Worm (Caenorhabditis elegans) whole organism, late embryonic: ENCODE data around the gene fdgt-2.

Experiments used
- C38D4.7 ChIP-seq: fragments of 200-800 bp; sonication (Bioruptor generic); optimal IDR thresholded peaks from 2 replicates; lab custom pipeline; 2018; ENCODE audit warnings: mild to moderate bottlenecking, missing genetic modification characterization, moderate library complexity, missing compliant biosample characterization
- Y22D7AL.16 ChIP-seq: sonication (generic microtip); optimal IDR thresholded peaks from 2 replicates; lab custom pipeline; 2016; ENCODE audit warnings: missing genetic modification characterization, missing compliant biosample characterization
- ahr-1 ChIP-seq: sonication (generic microtip); optimal IDR thresholded peaks from 2 replicates; lab custom pipeline; 2016; ENCODE audit warnings: missing genetic modification characterization, missing compliant biosample characterization
- ceh-14 ChIP-seq: sonication (generic microtip); optimal IDR thresholded peaks from 2 replicates; lab custom pipeline; 2016; ENCODE audit warnings: missing genotype, missing genetic modification characterization, missing compliant biosample characterization
- ceh-18 ChIP-seq: sonication (generic microtip); optimal IDR thresholded peaks from 2 replicates; lab custom pipeline; 2016; ENCODE audit warnings: missing genetic modification characterization, missing compliant biosample characterization
- ceh-19 ChIP-seq: fragments of 200-800 bp; sonication (Bioruptor generic); optimal IDR thresholded peaks from 2 replicates; lab custom pipeline; 2018; ENCODE audit warnings: mild to moderate bottlenecking, missing genetic modification characterization, missing compliant biosample characterization
- ceh-2 ChIP-seq: sonication (generic microtip); optimal IDR thresholded peaks from 2 replicates; lab custom pipeline; 2016; ENCODE audit warnings: missing genotype, missing genetic modification characterization, missing compliant biosample characterization
- ceh-22 ChIP-seq: sonication (generic microtip); optimal IDR thresholded peaks from 2 replicates; lab custom pipeline; 2017; ENCODE audit warnings: missing biosample characterization, missing genetic modification characterization
- ceh-24 ChIP-seq: sonication (generic microtip); optimal IDR thresholded peaks from 2 replicates; lab custom pipeline; 2016; ENCODE audit warnings: mild to moderate bottlenecking, missing genetic modification characterization, missing compliant biosample characterization
- ceh-34 ChIP-seq: sonication (generic microtip); optimal IDR thresholded peaks from 2 replicates; lab custom pipeline; 2016; ENCODE audit warnings: mild to moderate bottlenecking, missing genetic modification characterization, missing compliant biosample characterization
- ceh-45 ChIP-seq: fragments of 200-800 bp; sonication (Bioruptor generic); IDR thresholded peaks from 2 replicates; pipeline ENCODE4 v1.3.6; 2022; ENCODE audit warnings: missing genetic modification reagents, missing genetic modification characterization, missing compliant biosample characterization
- ceh-48 ChIP-seq: sonication (generic microtip); optimal IDR thresholded peaks from 2 replicates; lab custom pipeline; 2016; ENCODE audit warnings: missing genetic modification characterization, inconsistent platforms, missing compliant biosample characterization
- ceh-6 ChIP-seq: fragments of 200-800 bp; sonication (Bioruptor generic); optimal IDR thresholded peaks from 2 replicates; lab custom pipeline; 2018; ENCODE audit warnings: mild to moderate bottlenecking, missing genetic modification characterization, missing compliant biosample characterization
- elt-2 ChIP-seq: sonication (generic microtip); optimal IDR thresholded peaks from 2 replicates; lab custom pipeline; 2016; ENCODE audit warnings: missing genetic modification reagents, missing genetic modification characterization, missing compliant biosample characterization
- elt-4 ChIP-seq: sonication (generic microtip); optimal IDR thresholded peaks from 2 replicates; lab custom pipeline; 2016; ENCODE audit warnings: missing genetic modification characterization, missing compliant biosample characterization
- ets-4 ChIP-seq: sonication (generic microtip); optimal IDR thresholded peaks from 2 replicates; lab custom pipeline; 2016; ENCODE audit warnings: missing genetic modification characterization, missing compliant biosample characterization
- eyg-1 ChIP-seq: sonication (generic microtip); optimal IDR thresholded peaks from 2 replicates; lab custom pipeline; 2016; ENCODE audit warnings: missing genotype, missing genetic modification characterization, missing compliant biosample characterization
- fkh-10 ChIP-seq: fragments of 150-350 bp; optimal IDR thresholded peaks from 2 replicates; lab custom pipeline; 2014; ENCODE audit warnings: missing biosample characterization, missing genetic modification reagents, missing genetic modification characterization
- fkh-6 ChIP-seq: sonication (generic microtip); optimal IDR thresholded peaks from 2 replicates; lab custom pipeline; 2016; ENCODE audit warnings: missing genetic modification characterization, missing compliant biosample characterization
- gmeb-2 ChIP-seq: sonication (generic microtip); optimal IDR thresholded peaks from 2 replicates; lab custom pipeline; 2016; ENCODE audit warnings: missing genetic modification characterization, inconsistent platforms, missing compliant biosample characterization
- hlh-30 ChIP-seq: sonication (generic microtip); optimal IDR thresholded peaks from 2 replicates; lab custom pipeline; 2017; ENCODE audit warnings: antibody characterized with exemption, missing genetic modification characterization, missing compliant biosample characterization; ENCODE audit not compliant: insufficient read depth
- hlh-8 ChIP-seq: sonication (generic microtip); optimal IDR thresholded peaks from 2 replicates; lab custom pipeline; 2016; ENCODE audit warnings: missing genotype, missing genetic modification characterization, missing compliant biosample characterization
- mec-3 ChIP-seq: sonication (generic microtip); optimal IDR thresholded peaks from 2 replicates; lab custom pipeline; 2016; ENCODE audit warnings: borderline replicate concordance, missing genetic modification characterization, missing compliant biosample characterization
- nfya-1 ChIP-seq: sonication (generic microtip); optimal IDR thresholded peaks from 2 replicates; lab custom pipeline; 2017; ENCODE audit warnings: missing genetic modification characterization, mild to moderate bottlenecking, missing compliant biosample characterization, antibody characterized with exemption, moderate library complexity
- nhr-11 ChIP-seq: fragments of 150-350 bp; optimal IDR thresholded peaks from 2 replicates; lab custom pipeline; 2014; ENCODE audit warnings: missing biosample characterization, missing genetic modification characterization
- nhr-232 ChIP-seq: sonication (generic microtip); optimal IDR thresholded peaks from 2 replicates; lab custom pipeline; 2016; ENCODE audit warnings: missing genetic modification characterization, missing compliant biosample characterization
- odd-2 ChIP-seq: sonication (generic microtip); optimal IDR thresholded peaks from 2 replicates; lab custom pipeline; 2017; ENCODE audit warnings: antibody characterized with exemption, mild to moderate bottlenecking, missing genetic modification characterization, missing compliant biosample characterization
- pat-9 ChIP-seq: fragments of 200-800 bp; sonication (Bioruptor generic); optimal IDR thresholded peaks from 2 replicates; lab custom pipeline; 2018; ENCODE audit warnings: mild to moderate bottlenecking, missing genetic modification characterization, moderate library complexity, missing compliant biosample characterization
- pax-1 ChIP-seq: fragments of 150-350 bp; optimal IDR thresholded peaks from 2 replicates; lab custom pipeline; 2014; ENCODE audit warnings: missing biosample characterization, missing genetic modification characterization
- pqm-1 ChIP-seq: sonication (generic microtip); optimal IDR thresholded peaks from 2 replicates; lab custom pipeline; 2016; ENCODE audit warnings: missing genetic modification characterization, missing compliant biosample characterization
- pros-1 ChIP-seq: fragments of 150-350 bp; optimal IDR thresholded peaks from 2 replicates; lab custom pipeline; 2014; ENCODE audit warnings: missing biosample characterization, missing genetic modification reagents, missing genetic modification characterization
- rnt-1 ChIP-seq: sonication (generic microtip); optimal IDR thresholded peaks from 2 replicates; lab custom pipeline; 2016; ENCODE audit warnings: missing genetic modification characterization, missing compliant biosample characterization
- sdc-2 ChIP-seq: sonication (generic microtip); optimal IDR thresholded peaks from 2 replicates; lab custom pipeline; 2016; ENCODE audit warnings: missing genotype, missing genetic modification characterization, missing compliant biosample characterization
- syd-9 ChIP-seq: sonication (generic microtip); optimal IDR thresholded peaks from 2 replicates; lab custom pipeline; 2016; ENCODE audit warnings: mild to moderate bottlenecking, missing genetic modification characterization, moderate library complexity, missing compliant biosample characterization
- unc-42 ChIP-seq: sonication (generic microtip); optimal IDR thresholded peaks from 2 replicates; lab custom pipeline; 2016; ENCODE audit warnings: missing genotype, missing genetic modification characterization, missing compliant biosample characterization
- unc-55 ChIP-seq: sonication (generic microtip); optimal IDR thresholded peaks from 2 replicates; lab custom pipeline; 2017; ENCODE audit warnings: missing biosample characterization, missing genetic modification reagents, missing genetic modification characterization
- zip-5 ChIP-seq: sonication (generic microtip); optimal IDR thresholded peaks from 2 replicates; lab custom pipeline; 2016; ENCODE audit warnings: missing genetic modification characterization, missing compliant biosample characterization

fdgt-2 gene

DNA sequence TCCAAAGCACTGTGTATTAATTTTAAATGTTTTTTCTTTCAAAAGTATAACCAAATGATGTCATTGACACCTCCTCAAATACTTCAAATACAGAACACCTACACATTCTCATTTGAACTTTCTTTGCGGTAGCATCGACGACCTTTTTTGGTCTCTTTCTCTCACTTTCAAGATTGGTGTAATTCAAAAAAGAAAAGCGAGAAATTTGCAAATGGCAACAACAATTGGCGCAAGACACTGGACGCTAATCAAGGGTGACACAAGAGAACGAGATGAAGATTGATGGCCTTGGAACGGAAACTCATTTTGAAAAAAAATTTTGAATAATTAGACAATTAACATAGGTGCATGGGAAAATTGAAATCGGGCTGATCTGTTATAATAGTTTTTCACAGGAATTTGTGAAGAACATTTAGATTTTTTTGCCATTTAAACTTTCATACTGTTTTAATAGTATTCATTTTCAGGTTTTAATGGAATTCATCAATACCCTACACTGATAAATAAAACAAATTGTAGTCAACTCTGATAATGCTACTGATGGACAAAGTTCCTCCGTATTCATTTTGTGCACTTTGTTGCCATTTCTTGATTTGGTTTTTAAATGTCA lies at the start of gene fdgt-2:
fdgt-2 (plus strand) TSS at position 560 of the 610 bp plus-strand sequence.
- TF ChIP-seq mec-3 (tag; lab: Kevin White, UChicago): no peak
- no peak for TF ChIP-seq C38D4.7 (GFP tag; lab: Kevin White, UChicago)
- TF ChIP-seq unc-55 (GFP tag; lab: Kevin White, UChicago): peak; percentile 60
- no peak for TF ChIP-seq ceh-2 (tag; lab: Kevin White, UChicago)
- TF ChIP-seq ceh-18 (tag; lab: Kevin White, UChicago): no peak

DNA sequence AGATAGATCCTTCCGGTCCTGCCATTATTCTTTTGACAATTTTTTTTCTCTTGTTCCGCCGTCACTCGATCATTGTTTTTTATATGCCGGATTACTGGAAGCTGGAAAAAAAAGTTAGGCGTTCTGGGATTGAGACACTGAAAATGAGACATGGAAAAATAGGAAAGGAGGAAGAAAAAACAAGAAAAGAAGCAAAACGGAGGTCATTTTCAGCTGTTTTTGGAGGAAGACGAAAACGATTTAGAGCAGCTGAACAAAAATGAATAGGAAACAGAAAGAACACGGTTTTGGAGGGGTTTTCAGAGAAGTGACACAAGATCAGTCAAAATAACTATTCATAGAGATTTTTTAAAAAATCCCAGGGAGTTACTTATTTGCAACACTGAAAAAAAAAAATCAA lies 48.4 kb upstream of the fdgt-2 start, which contains the start of gene amt-3:
amt-3 (minus strand) TSS at position 101 of the 400 bp plus-strand sequence.
- no peak for TF ChIP-seq eyg-1
- TF ChIP-seq fkh-10 (GFP tag; lab: Kevin White, UChicago): no peak
- no peak for TF ChIP-seq ceh-45 (GFP tag; lab: Robert Waterston, UW)
- TF ChIP-seq fkh-6 (tag; lab: Kevin White, UChicago): no peak
- no peak for TF ChIP-seq pat-9 (tag; lab: Kevin White, UChicago)
- no peak for TF ChIP-seq hlh-8 (tag; lab: Kevin White, UChicago)
- no peak for TF ChIP-seq elt-4 (tag; lab: Kevin White, UChicago)
- no peak for TF ChIP-seq hlh-30 (tag; lab: Kevin White, UChicago)
- no peak for TF ChIP-seq ceh-34 (tag; lab: Kevin White, UChicago)
- no peak for TF ChIP-seq ceh-48
- no peak for TF ChIP-seq ets-4 (tag; lab: Kevin White, UChicago)
- TF ChIP-seq nhr-11 (tag; lab: Kevin White, UChicago): no peak
- no peak for TF ChIP-seq sdc-2 (tag; lab: Kevin White, UChicago)
- TF ChIP-seq ceh-24 (tag; lab: Kevin White, UChicago): no peak
- TF ChIP-seq gmeb-2 (tag; lab: Kevin White, UChicago): no peak
- TF ChIP-seq ahr-1 (tag; lab: Kevin White, UChicago): no peak
- no peak for TF ChIP-seq nhr-232 (tag; lab: Kevin White, UChicago)
- no peak for TF ChIP-seq elt-2 (tag; lab: Kevin White, UChicago)

ce11 chrII:8370194-8370593 lies 47.2 kb upstream of the fdgt-2 start:
- TF ChIP-seq ceh-14 (tag; lab: Kevin White, UChicago) (no peak), ceh-19 (GFP tag; lab: Kevin White, UChicago) (no peak), rnt-1 (tag; lab: Kevin White, UChicago) (no peak), pros-1 (no peak)

- TF ChIP-seq hlh-8 (tag; lab: Kevin White, UChicago) (no peak), odd-2 (tag; lab: Kevin White, UChicago) (no peak), ceh-22 (no peak), zip-5 (tag; lab: Kevin White, UChicago) (no peak), pax-1 (tag; lab: Kevin White, UChicago) (no peak), pqm-1 (tag; lab: Kevin White, UChicago) (no peak), pros-1 (no peak), ceh-6 (GFP tag; lab: Kevin White, UChicago) (no peak), fkh-6 (tag; lab: Kevin White, UChicago) (no peak), nfya-1 (tag; lab: Kevin White, UChicago) (no peak), syd-9 (tag; lab: Kevin White, UChicago) (no peak), Y22D7AL.16 (tag; lab: Kevin White, UChicago) (no peak), unc-42 (tag; lab: Kevin White, UChicago) (no peak)
These were observed 39.7 kb upstream of the fdgt-2 start for ce11 chrII:8377722-8378121.
